Worm (Caenorhabditis elegans) whole organism, young adult: Measurements from ENCODE around the gene nmur-1.

Source experiments
- B0019.2 ChIP-seq: fragments of 200-800 bp; sonication (Bioruptor generic); conservative IDR thresholded peaks from 2 replicates; pipeline ENCODE4 v1.3.6; 2022; ENCODE audit warnings: missing genetic modification reagents, missing genetic modification characterization, missing compliant biosample characterization
- D2030.7 ChIP-seq: fragments of 200-800 bp; sonication (Bioruptor generic); IDR thresholded peaks from 2 replicates; pipeline ENCODE4 v1.3.6; 2022; ENCODE audit warnings: missing genetic modification reagents, missing genetic modification characterization, missing compliant biosample characterization
- F37B4.10 ChIP-seq: fragments of 200-800 bp; sonication (Bioruptor generic); IDR thresholded peaks from 2 replicates; pipeline ENCODE4 v1.3.6; 2022; ENCODE audit warnings: missing genetic modification characterization, missing compliant biosample characterization
- Y95B8A.8 ChIP-seq: fragments of 200-800 bp; sonication (Bioruptor generic); IDR thresholded peaks from 2 replicates; pipeline ENCODE4 v1.3.6; 2022; ENCODE audit warnings: missing genetic modification reagents, missing genetic modification characterization, missing compliant biosample characterization
- bed-2 ChIP-seq: fragments of 200-800 bp; sonication (Bioruptor generic); IDR thresholded peaks from 2 replicates; pipeline ENCODE4 v1.3.6; 2022; ENCODE audit warnings: missing genetic modification reagents, missing genetic modification characterization, missing compliant biosample characterization
- dox-1 ChIP-seq: fragments of 200-800 bp; sonication (Bioruptor generic); IDR thresholded peaks from 2 replicates; pipeline ENCODE4 v1.3.6; 2022; ENCODE audit warnings: missing genetic modification reagents, missing genetic modification characterization, missing compliant biosample characterization
- hmg-1.2 ChIP-seq: fragments of 200-800 bp; sonication (Bioruptor generic); IDR thresholded peaks from 2 replicates; pipeline ENCODE4 v1.3.6; 2022; ENCODE audit warnings: missing genetic modification reagents, missing genetic modification characterization, missing compliant biosample characterization
- lsy-27 ChIP-seq: sonication (generic microtip); optimal IDR thresholded peaks from 2 replicates; lab custom pipeline; 2017; ENCODE audit warnings: missing genetic modification characterization, mild to moderate bottlenecking, missing compliant biosample characterization, antibody characterized with exemption, missing genotype, borderline replicate concordance; ENCODE audit not compliant: insufficient read depth
- madf-3 ChIP-seq: fragments of 200-800 bp; sonication (Bioruptor generic); IDR thresholded peaks from 2 replicates; pipeline ENCODE4 v1.3.6; 2022; ENCODE audit warnings: missing genetic modification reagents, missing genetic modification characterization, missing compliant biosample characterization
- rec-8 ChIP-seq, 2 experiments: sonication (generic microtip); optimal IDR thresholded peaks; 2 replicates each; lab custom pipeline; 2016; ENCODE audit warnings: mild to moderate bottlenecking in 2 of 2, missing genetic modification characterization in 2 of 2, missing genetic modification reagents in 2 of 2, missing genotype in 2 of 2, missing biosample characterization in 1 of 2, missing compliant biosample characterization in 1 of 2, moderate library complexity in 1 of 2
- snpc-4 ChIP-seq, 5 experiments: fragments of 150-350 bp in 1 of 5; sonication (generic microtip) in 4 of 5; optimal IDR thresholded peaks; 2 replicates each; lab custom pipeline; 2014 to 2018; ENCODE audit warnings: missing genetic modification characterization in 5 of 5, missing biosample characterization in 3 of 5, antibody characterized with exemption in 2 of 5, mild to moderate bottlenecking in 2 of 5, missing compliant biosample characterization in 2 of 5, missing genotype in 2 of 5, moderate library complexity in 2 of 5, missing genetic modification reagents in 1 of 5
- tlf-1 ChIP-seq: fragments of 200-800 bp; sonication (Bioruptor generic); optimal IDR thresholded peaks from 2 replicates; lab custom pipeline; 2018; ENCODE audit warnings: mild to moderate bottlenecking, missing genetic modification characterization, missing compliant biosample characterization
- unc-62 ChIP-seq: fragments of 150-350 bp; optimal IDR thresholded peaks from 2 replicates; lab custom pipeline; 2014; ENCODE audit warnings: missing biosample characterization, missing genetic modification reagents, missing genetic modification characterization

DNA sequence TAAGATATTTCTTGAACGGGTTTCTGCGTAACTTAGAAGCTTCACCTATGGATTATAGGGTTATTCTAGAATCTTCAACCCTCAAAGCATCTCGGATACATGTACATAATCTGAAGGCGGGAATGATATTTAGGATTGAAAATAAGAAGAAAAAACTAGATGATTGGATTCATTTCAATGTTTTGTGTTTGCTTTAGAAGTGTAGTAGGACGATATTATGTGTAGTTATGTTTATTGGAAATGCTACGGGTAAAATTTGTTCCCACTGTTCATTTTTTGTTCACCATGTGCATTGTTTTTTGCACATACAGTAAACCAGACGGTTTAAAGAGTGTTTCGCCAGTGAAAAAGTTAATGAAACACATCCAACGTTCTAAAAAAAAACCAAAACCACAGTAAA lies 30.7 kb downstream of the nmur-1 start:
- TF ChIP-seq snpc-4 (GFP tag; optimal IDR thresholded peaks at IDR 0.05; lab: Kevin White, UChicago) (no peak), snpc-4 (tag; optimal IDR thresholded peaks at IDR 0.05; lab: Kevin White, UChicago) (no peak), lsy-27 (tag; lab: Kevin White, UChicago) (no peak), B0019.2 (GFP tag; lab: Robert Waterston, UW) (no peak), Y95B8A.8 (GFP tag; lab: Robert Waterston, UW) (no peak), dox-1 (GFP tag; lab: Robert Waterston, UW) (no peak), bed-2 (GFP tag; lab: Robert Waterston, UW) (no peak), madf-3 (GFP tag; lab: Robert Waterston, UW) (no peak), tlf-1 (no peak), D2030.7 (GFP tag; lab: Robert Waterston, UW) (no peak), unc-62 (GFP tag; lab: Kevin White, UChicago) (no peak), rec-8 (tag; optimal IDR thresholded peaks at IDR 0.05; lab: Kevin White, UChicago) (no peak), hmg-1.2 (GFP tag; lab: Robert Waterston, UW) (no peak), F37B4.10 (GFP tag; lab: Robert Waterston, UW) (no peak)
